Worm (Caenorhabditis elegans): ENCODE measurements around the gene flr-1.

Gene flr-1

DNA sequence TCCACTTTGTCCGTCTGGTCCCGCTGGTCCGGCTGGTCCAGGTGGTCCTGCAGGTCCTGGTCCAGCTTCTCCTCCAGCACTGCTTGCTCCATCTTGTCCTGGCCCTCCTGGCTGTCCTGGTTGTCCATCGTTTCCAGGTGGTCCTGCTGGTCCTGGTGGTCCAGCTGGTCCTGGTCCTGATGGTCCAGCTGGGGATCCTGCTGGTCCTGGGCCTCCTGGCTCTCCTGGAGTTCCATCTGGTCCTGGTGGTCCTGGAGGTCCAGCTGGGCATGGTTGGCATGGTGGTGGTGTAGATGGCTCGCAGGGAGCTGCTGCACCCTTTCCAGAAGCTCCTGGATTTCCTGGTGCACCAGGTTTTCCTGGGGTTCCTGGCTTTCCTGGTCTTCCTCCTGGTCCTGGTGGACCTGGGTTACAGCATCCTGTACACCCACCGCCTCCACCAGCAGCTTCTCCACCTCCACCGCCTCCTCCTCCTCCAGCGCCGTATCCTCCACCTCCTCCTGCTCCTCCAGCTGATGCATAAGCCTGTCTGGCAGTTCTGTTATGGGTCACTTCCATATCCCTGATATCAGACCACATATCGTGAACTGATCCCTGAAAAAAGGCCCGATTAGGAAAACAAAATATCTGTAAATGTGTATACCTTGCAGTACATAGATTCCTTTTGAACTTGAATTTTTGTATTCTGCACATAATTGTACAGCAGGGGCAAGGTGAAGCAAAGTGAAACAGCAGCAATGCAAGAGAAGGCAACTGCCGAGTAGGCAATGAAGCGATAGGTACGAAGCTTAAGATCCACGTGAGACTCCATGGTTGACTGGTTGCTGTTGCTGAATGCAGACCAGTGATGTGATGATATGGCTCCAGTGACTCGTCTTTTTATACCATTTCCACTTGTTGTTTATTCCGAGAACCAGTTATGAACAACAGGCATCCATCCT, 10.9 kb upstream of the flr-1 start, which contains the start of gene col-183:
Gene col-183, minus strand, starts transcription at position 839 of the 941 bp plus-strand sequence.
- TF ChIP-seq zfh-2 (GFP tag; conservative IDR thresholded peaks at IDR 0.05), result peak; percentile 91
- no peak for TF ChIP-seq attf-6 (GFP tag; IDR thresholded peaks at IDR 0.05)
- peak; percentile 92 for TF ChIP-seq egrh-3 (GFP tag; IDR thresholded peaks at IDR 0.05)
- no peak for TF ChIP-seq Y56A3A.18 (GFP tag; IDR thresholded peaks at IDR 0.05)

ce11 chrX:13463793-13464192, 7.5 kb upstream of the flr-1 start, which contains the start of gene F02D10.2:
Gene F02D10.2 (minus strand): TSS chrX:13463893.
- TF ChIP-seq sdz-38 (tag; optimal IDR thresholded peaks at IDR 0.05), result no peak
- no peak for TF ChIP-seq F22D6.2 (tag; optimal IDR thresholded peaks at IDR 0.05)
- no peak for TF ChIP-seq Y95B8A.8 (GFP tag; IDR thresholded peaks at IDR 0.05)
- TF ChIP-seq snpc-1.1 (tag; optimal IDR thresholded peaks at IDR 0.05; ENCODE audit: insufficient read depth), result no peak

DNA sequence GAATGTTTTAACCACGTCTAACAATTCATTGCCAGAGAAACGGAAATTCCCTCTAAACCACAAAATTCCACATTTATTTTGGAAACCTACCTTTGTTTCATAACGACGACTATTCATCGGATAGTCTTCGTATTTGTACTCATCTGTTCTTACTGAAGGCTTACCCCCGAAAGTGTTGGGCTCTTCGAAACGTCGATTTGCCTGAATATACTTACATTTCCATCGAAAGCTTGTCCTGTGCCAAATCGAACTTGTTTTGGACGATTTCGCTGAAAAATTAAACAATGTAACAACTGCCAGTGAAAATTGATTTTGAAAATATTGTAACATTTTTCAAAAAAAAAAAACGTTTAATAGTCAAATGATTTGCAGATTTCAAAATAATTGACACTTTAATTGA, 6.2 kb upstream of the flr-1 start, which contains the start of gene F02D10.3:
Gene F02D10.3, minus strand, starts transcription at position 101 of the 400 bp plus-strand sequence.
- no peak for TF ChIP-seq ekl-4 (GFP tag; IDR thresholded peaks at IDR 0.05)

- TF ChIP-seq ztf-6 (GFP tag; IDR thresholded peaks at IDR 0.05) (no peak), athp-1 (tag; optimal IDR thresholded peaks at IDR 0.05) (no peak), efl-1 (GFP tag; optimal IDR thresholded peaks at IDR 0.05) (peak; percentile 14), attf-6 (GFP tag; IDR thresholded peaks at IDR 0.05) (no peak)
Measured at ce11 chrX:13451578-13451977, 4.8 kb downstream of the flr-1 start, which contains the start of gene F02D10.6. Gene F02D10.6 (minus strand): TSS chrX:13451678.

DNA sequence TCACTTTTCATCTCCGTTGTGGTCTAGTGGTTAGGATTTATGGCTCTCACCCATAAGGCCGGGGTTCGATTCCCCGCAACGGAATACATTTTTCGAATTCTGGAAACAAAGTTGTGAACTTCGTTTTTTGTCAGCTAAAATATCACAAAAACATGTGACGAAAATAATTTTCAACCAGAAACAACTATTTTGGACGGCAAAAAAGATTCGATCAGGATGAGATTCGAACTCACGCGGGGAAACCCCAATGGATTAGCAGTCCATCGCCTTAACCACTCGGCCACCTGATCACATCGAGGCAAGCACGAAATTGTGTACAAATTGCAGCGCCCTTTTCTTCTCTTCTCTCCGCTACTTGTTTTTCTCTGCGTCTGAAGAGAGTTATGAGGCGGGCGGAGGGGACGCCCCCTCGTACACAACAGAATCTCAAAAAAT, 7.7 kb downstream of the flr-1 start:
- TF ChIP-seq dpl-1 (GFP tag; optimal IDR thresholded peaks at IDR 0.05) (peak; percentile 13), mes-4 (tag; optimal IDR thresholded peaks at IDR 0.05) (peak; percentile 81), D2030.7 (GFP tag; IDR thresholded peaks at IDR 0.05) (peak; percentile 91), ekl-4 (GFP tag; IDR thresholded peaks at IDR 0.05) (peak; percentile 67), lag-1 (GFP tag; IDR thresholded peaks at IDR 0.05) (0 out of 2 replicates have a peak, but pooled peaks have one; percentile 7), madf-3 (GFP tag; IDR thresholded peaks at IDR 0.05) (0 out of 2 replicates have a peak, but pooled peaks have one; percentile 56), mxl-1 (tag; optimal IDR thresholded peaks at IDR 0.05) (peak; percentile 89), egl-18 (GFP tag; IDR thresholded peaks at IDR 0.05) (peak; percentile 76), Y53G8AR.9 (GFP tag; conservative IDR thresholded peaks at IDR 0.05) (peak; percentile 80), sea-2 (GFP tag; IDR thresholded peaks at IDR 0.05) (peak; percentile 55; the same call in 1 of the 2 replicates), atf-7 (tag; optimal IDR thresholded peaks at IDR 0.05) (peak; percentile 80), nhr-80 (tag; optimal IDR thresholded peaks at IDR 0.05) (peak; percentile 86), ztf-26 (tag; optimal IDR thresholded peaks at IDR 0.05) (peak; percentile 92), K11D2.4 (GFP tag; IDR thresholded peaks at IDR 0.05) (peak; percentile 72; the same call in 1 of the 2 replicates), pbrm-1 (GFP tag; IDR thresholded peaks at IDR 0.05) (peak; percentile 92), dox-1 (GFP tag; IDR thresholded peaks at IDR 0.05) (peak; percentile 93; the same call in 1 of the 2 replicates), F49E8.2 (tag; optimal IDR thresholded peaks at IDR 0.05; ENCODE audit: insufficient read depth) (peak; percentile 44), let-607 (tag; optimal IDR thresholded peaks at IDR 0.05) (peak; percentile 51 to 79), F22D6.2 (tag; optimal IDR thresholded peaks at IDR 0.05) (peak; percentile 66), repo-1 (tag; optimal IDR thresholded peaks at IDR 0.05) (peak; percentile 85), ztf-25 (GFP tag; IDR thresholded peaks at IDR 0.05) (0 out of 2 replicates have a peak, but pooled peaks have one; percentile 55), aptf-3 (GFP tag; IDR thresholded peaks at IDR 0.05) (0 out of 2 replicates have a peak, but pooled peaks have one; percentile 30), ceh-100 (GFP tag; IDR thresholded peaks at IDR 0.05) (0 out of 2 replicates have a peak, but pooled peaks have one; percentile 25), B0035.1 (tag; optimal IDR thresholded peaks at IDR 0.05) (peak; percentile 86), nfyb-1 (GFP tag; IDR thresholded peaks at IDR 0.05) (peak; percentile 81), somi-1 (GFP tag; optimal IDR thresholded peaks at IDR 0.05) (peak; percentile 84), ets-4 (GFP tag; optimal IDR thresholded peaks at IDR 0.05) (peak; percentile 60), ZK185.1 (tag; optimal IDR thresholded peaks at IDR 0.05; ENCODE audit: poor library complexity, severe bottlenecking) (peak; percentile 76)

Measured in whole organism, young adult.